Fruit fly (Drosophila melanogaster): Measurements from ENCODE around the gene ema.

Gene ema

DNA sequence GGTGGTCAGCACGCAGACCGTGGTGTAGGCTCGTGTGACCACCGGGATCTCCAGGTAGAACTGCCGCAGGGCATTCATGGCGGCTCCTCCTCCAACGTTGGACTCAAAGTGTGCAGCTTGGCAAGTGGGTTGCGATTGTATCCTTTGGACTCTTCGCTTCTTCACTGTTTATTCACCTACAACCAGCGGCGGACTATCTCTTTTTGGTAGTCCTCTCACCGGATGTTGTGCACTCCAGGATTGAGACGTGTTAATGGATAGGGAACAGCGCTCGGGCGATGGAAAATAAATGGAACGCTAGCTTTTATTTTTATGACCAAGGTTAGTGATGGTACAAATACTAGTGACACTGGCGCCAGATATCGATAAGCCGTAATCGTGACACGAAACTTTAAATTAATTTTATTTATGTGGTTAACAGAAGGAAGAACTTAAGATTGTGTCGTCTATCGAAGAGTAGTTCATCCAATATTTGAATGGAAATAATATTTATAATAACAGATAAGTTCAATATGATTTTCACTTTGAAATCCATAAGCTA is 42.5 kb upstream of the ema start, which contains the start of gene Der-2 (continued):
- TF ChIP-seq CG2116 (GFP tag; optimal IDR thresholded peaks at IDR 0.05) = peak; percentile 8
- no peak for TF ChIP-seq Six4 (GFP tag; optimal IDR thresholded peaks at IDR 0.05)
- TF ChIP-seq fd64A (GFP tag; optimal IDR thresholded peaks at IDR 0.05) = no peak
- TF ChIP-seq CG2889 (GFP tag; IDR thresholded peaks at IDR 0.05) = no peak
- TF ChIP-seq dpn (GFP tag; optimal IDR thresholded peaks at IDR 0.05) = no peak
- TF ChIP-seq D19B (GFP tag; optimal IDR thresholded peaks at IDR 0.05) = no peak
- no peak for TF ChIP-seq CG7745 (tag; optimal IDR thresholded peaks at IDR 0.05)
- no peak for TF ChIP-seq Sox102F (GFP tag; optimal IDR thresholded peaks at IDR 0.05)
- TF ChIP-seq Sry-δ (GFP tag; optimal IDR thresholded peaks at IDR 0.05) = peak; percentile 89
- TF ChIP-seq Atf-2 (GFP tag; optimal IDR thresholded peaks at IDR 0.05) = no peak
- TF ChIP-seq zen2 (GFP tag; IDR thresholded peaks at IDR 0.05; ENCODE audit: partially characterized antibody) = peak; percentile 93
- TF ChIP-seq nerfin-1 (tag; optimal IDR thresholded peaks at IDR 0.05) = no peak
- no peak for TF ChIP-seq tup (GFP tag; optimal IDR thresholded peaks at IDR 0.05)
- TF ChIP-seq Ets65A (GFP tag) = peak; percentile 67
- TF ChIP-seq Med (GFP tag) = peak; percentile 66
- no peak for TF ChIP-seq CG4730 (GFP tag; IDR thresholded peaks at IDR 0.05)
- TF ChIP-seq CG9932 (GFP tag; IDR thresholded peaks at IDR 0.05) = 0 out of 2 replicates have a peak, but pooled peaks have one; percentile 3
- TF ChIP-seq bigmax (GFP tag; optimal IDR thresholded peaks at IDR 0.05) = no peak
- TF ChIP-seq hbn (GFP tag; IDR thresholded peaks at IDR 0.05; ENCODE audit: partially characterized antibody) = peak; percentile 90
- peak; percentile 1 for TF ChIP-seq nmo (GFP tag; optimal IDR thresholded peaks at IDR 0.05)
- no peak for TF ChIP-seq pb (GFP tag; optimal IDR thresholded peaks at IDR 0.05)
- TF ChIP-seq CG4617 (GFP tag; optimal IDR thresholded peaks at IDR 0.05; ENCODE audit: borderline replicate concordance) = peak; percentile 49
- no peak for TF ChIP-seq crol (GFP tag; IDR thresholded peaks at IDR 0.05)
- no peak for TF ChIP-seq sim (GFP tag; IDR thresholded peaks at IDR 0.05)
- peak; percentile 40 for TF ChIP-seq trem (tag; optimal IDR thresholded peaks at IDR 0.05)
- TF ChIP-seq Oli (tag; optimal IDR thresholded peaks at IDR 0.05) = no peak
- TF ChIP-seq CG14860 (GFP tag; IDR thresholded peaks at IDR 0.05; ENCODE audit: partially characterized antibody) = peak; percentile 74
- no peak for TF ChIP-seq Rfx (GFP tag; IDR thresholded peaks at IDR 0.05)
- TF ChIP-seq tin (GFP tag; optimal IDR thresholded peaks at IDR 0.05) = no peak
- TF ChIP-seq Hr3 (GFP tag; optimal IDR thresholded peaks at IDR 0.05) = no peak
- peak; percentile 85 for TF ChIP-seq E2f2 (GFP tag; IDR thresholded peaks at IDR 0.05)
- no peak for TF ChIP-seq CG2202 (tag; optimal IDR thresholded peaks at IDR 0.05)
- TF ChIP-seq CG6272 (GFP tag; IDR thresholded peaks at IDR 0.05) = no peak
- no peak for TF ChIP-seq CG13775 (GFP tag; optimal IDR thresholded peaks at IDR 0.05)
- no peak for TF ChIP-seq croc (GFP tag; conservative IDR thresholded peaks at IDR 0.05)
- TF ChIP-seq CG14441 (GFP tag; IDR thresholded peaks at IDR 0.05) = no peak
- no peak for TF ChIP-seq CG30403 (GFP tag; optimal IDR thresholded peaks at IDR 0.05)
- no peak for TF ChIP-seq CG3281 (GFP tag; optimal IDR thresholded peaks at IDR 0.05)
- no peak for TF ChIP-seq CG17385 (GFP tag; optimal IDR thresholded peaks at IDR 0.05)
- TF ChIP-seq CG14050 (GFP tag; IDR thresholded peaks at IDR 0.05) = no peak
- TF ChIP-seq Sry-β (GFP tag; optimal IDR thresholded peaks at IDR 0.05) = no peak
- peak; percentile 78 for TF ChIP-seq CG16813 (GFP tag; IDR thresholded peaks at IDR 0.05; ENCODE audit: partially characterized antibody)
- TF ChIP-seq Eip74EF (GFP tag; optimal IDR thresholded peaks at IDR 0.05) = no peak
- peak; percentile 63 for TF ChIP-seq sens (GFP tag)
- TF ChIP-seq CG31365 (tag; optimal IDR thresholded peaks at IDR 0.05) = no peak
- no peak for TF ChIP-seq pan (optimal IDR thresholded peaks at IDR 0.05)
- TF ChIP-seq pan (GFP tag; optimal IDR thresholded peaks at IDR 0.05 in 1 of 2, IDR thresholded peaks at IDR 0.05 in 1 of 2) = no peak
- no peak for TF ChIP-seq slou (GFP tag; optimal IDR thresholded peaks at IDR 0.05)
- no peak for TF ChIP-seq hkb (optimal IDR thresholded peaks at IDR 0.05)
- TF ChIP-seq hkb (GFP tag; IDR thresholded peaks at IDR 0.05) = no peak
- TF ChIP-seq CG9437 (GFP tag; optimal IDR thresholded peaks at IDR 0.05) = no peak
- no peak for TF ChIP-seq CG14014 (GFP tag; IDR thresholded peaks at IDR 0.05)
